Worm (Caenorhabditis elegans) whole organism, late embryonic: Measurements from ENCODE around the gene pdtf-1.

Experiments
- F13H6.1 ChIP-seq: sonication (generic microtip); optimal IDR thresholded peaks from 2 replicates; lab custom pipeline; 2016; ENCODE audit warnings: missing genetic modification characterization, missing compliant biosample characterization
- K02D7.2 ChIP-seq: sonication (generic microtip); optimal IDR thresholded peaks from 2 replicates; lab custom pipeline; 2017; ENCODE audit warnings: mild to moderate bottlenecking, missing genetic modification characterization, missing compliant biosample characterization
- T23F11.4 ChIP-seq: fragments of 200-800 bp; sonication (Bioruptor generic); optimal IDR thresholded peaks from 2 replicates; lab custom pipeline; 2018; ENCODE audit warnings: mild to moderate bottlenecking, missing genetic modification characterization, missing compliant biosample characterization
- ahr-1 ChIP-seq: sonication (generic microtip); optimal IDR thresholded peaks from 2 replicates; lab custom pipeline; 2016; ENCODE audit warnings: missing genetic modification characterization, missing compliant biosample characterization
- ama-1 ChIP-seq: fragments of 150-350 bp; optimal IDR thresholded peaks from 2 replicates; lab custom pipeline; 2014
- ceh-14 ChIP-seq: sonication (generic microtip); optimal IDR thresholded peaks from 2 replicates; lab custom pipeline; 2016; ENCODE audit warnings: missing genotype, missing genetic modification characterization, missing compliant biosample characterization
- ceh-2 ChIP-seq: sonication (generic microtip); optimal IDR thresholded peaks from 2 replicates; lab custom pipeline; 2016; ENCODE audit warnings: missing genotype, missing genetic modification characterization, missing compliant biosample characterization
- ceh-31 ChIP-seq: sonication (generic microtip); optimal IDR thresholded peaks from 2 replicates; lab custom pipeline; 2016; ENCODE audit warnings: missing genetic modification characterization, missing compliant biosample characterization
- ceh-34 ChIP-seq: sonication (generic microtip); optimal IDR thresholded peaks from 2 replicates; lab custom pipeline; 2016; ENCODE audit warnings: mild to moderate bottlenecking, missing genetic modification characterization, missing compliant biosample characterization
- ceh-45 ChIP-seq: fragments of 200-800 bp; sonication (Bioruptor generic); IDR thresholded peaks from 2 replicates; pipeline ENCODE4 v1.3.6; 2022; ENCODE audit warnings: missing genetic modification reagents, missing genetic modification characterization, missing compliant biosample characterization
- che-1 ChIP-seq: sonication (generic microtip); optimal IDR thresholded peaks from 2 replicates; lab custom pipeline; 2016; ENCODE audit warnings: mild to moderate bottlenecking, missing genetic modification characterization, missing compliant biosample characterization
- dve-1 ChIP-seq: sonication (generic microtip); optimal IDR thresholded peaks from 2 replicates; lab custom pipeline; 2017; ENCODE audit warnings: antibody characterized with exemption, mild to moderate bottlenecking, missing genetic modification characterization, missing compliant biosample characterization
- elt-4 ChIP-seq: sonication (generic microtip); optimal IDR thresholded peaks from 2 replicates; lab custom pipeline; 2016; ENCODE audit warnings: missing genetic modification characterization, missing compliant biosample characterization
- eyg-1 ChIP-seq: sonication (generic microtip); optimal IDR thresholded peaks from 2 replicates; lab custom pipeline; 2016; ENCODE audit warnings: missing genotype, missing genetic modification characterization, missing compliant biosample characterization
- fkh-6 ChIP-seq: sonication (generic microtip); optimal IDR thresholded peaks from 2 replicates; lab custom pipeline; 2016; ENCODE audit warnings: missing genetic modification characterization, missing compliant biosample characterization
- hlh-13 ChIP-seq: fragments of 200-800 bp; sonication (Bioruptor generic); optimal IDR thresholded peaks from 2 replicates; lab custom pipeline; 2018; ENCODE audit warnings: mild to moderate bottlenecking, missing genetic modification characterization, missing compliant biosample characterization
- hlh-30 ChIP-seq: sonication (generic microtip); optimal IDR thresholded peaks from 2 replicates; lab custom pipeline; 2017; ENCODE audit warnings: antibody characterized with exemption, missing genetic modification characterization, missing compliant biosample characterization; ENCODE audit not compliant: insufficient read depth
- lim-6 ChIP-seq: sonication (generic microtip); optimal IDR thresholded peaks from 2 replicates; lab custom pipeline; 2016; ENCODE audit warnings: missing genetic modification characterization, missing compliant biosample characterization
- mec-3 ChIP-seq: sonication (generic microtip); optimal IDR thresholded peaks from 2 replicates; lab custom pipeline; 2016; ENCODE audit warnings: borderline replicate concordance, missing genetic modification characterization, missing compliant biosample characterization
- nfya-1 ChIP-seq: sonication (generic microtip); optimal IDR thresholded peaks from 2 replicates; lab custom pipeline; 2017; ENCODE audit warnings: missing genetic modification characterization, mild to moderate bottlenecking, missing compliant biosample characterization, antibody characterized with exemption, moderate library complexity
- nhr-11 ChIP-seq: fragments of 150-350 bp; optimal IDR thresholded peaks from 2 replicates; lab custom pipeline; 2014; ENCODE audit warnings: missing biosample characterization, missing genetic modification characterization
- nhr-232 ChIP-seq: sonication (generic microtip); optimal IDR thresholded peaks from 2 replicates; lab custom pipeline; 2016; ENCODE audit warnings: missing genetic modification characterization, missing compliant biosample characterization
- odd-2 ChIP-seq: sonication (generic microtip); optimal IDR thresholded peaks from 2 replicates; lab custom pipeline; 2017; ENCODE audit warnings: antibody characterized with exemption, mild to moderate bottlenecking, missing genetic modification characterization, missing compliant biosample characterization
- pag-3 ChIP-seq: sonication (generic microtip); optimal IDR thresholded peaks from 2 replicates; lab custom pipeline; 2016; ENCODE audit warnings: missing compliant biosample characterization, missing genetic modification characterization, borderline replicate concordance
- pax-1 ChIP-seq: fragments of 150-350 bp; optimal IDR thresholded peaks from 2 replicates; lab custom pipeline; 2014; ENCODE audit warnings: missing biosample characterization, missing genetic modification characterization
- pqm-1 ChIP-seq: sonication (generic microtip); optimal IDR thresholded peaks from 2 replicates; lab custom pipeline; 2016; ENCODE audit warnings: missing genetic modification characterization, missing compliant biosample characterization
- sdc-2 ChIP-seq: sonication (generic microtip); optimal IDR thresholded peaks from 2 replicates; lab custom pipeline; 2016; ENCODE audit warnings: missing genotype, missing genetic modification characterization, missing compliant biosample characterization
- sox-2 ChIP-seq: fragments of 200-800 bp; sonication (Bioruptor generic); IDR thresholded peaks from 2 replicates; pipeline ENCODE4 v1.3.6; 2022; ENCODE audit warnings: missing genetic modification reagents, missing genetic modification characterization, missing compliant biosample characterization
- sox-4 ChIP-seq: sonication (generic microtip); optimal IDR thresholded peaks from 2 replicates; lab custom pipeline; 2017; ENCODE audit warnings: mild to moderate bottlenecking, missing genetic modification characterization, inconsistent platforms, missing compliant biosample characterization
- tbx-7 ChIP-seq: sonication (generic microtip); optimal IDR thresholded peaks from 2 replicates; lab custom pipeline; 2016; ENCODE audit warnings: missing genotype, missing genetic modification characterization, missing compliant biosample characterization
- ttx-3 ChIP-seq: sonication (generic microtip); optimal IDR thresholded peaks from 2 replicates; lab custom pipeline; 2016; ENCODE audit warnings: missing genetic modification reagents, missing genetic modification characterization, missing compliant biosample characterization
- unc-3 ChIP-seq, 2 experiments: fragments of 200-800 bp in 1 of 2; sonication (Bioruptor generic) in 1 of 2; sonication (generic microtip) in 1 of 2; conservative IDR thresholded peaks in 1 of 2; optimal IDR thresholded peaks in 1 of 2; 2 replicates each; pipeline versions ENCODE4 v1.3.6 to Lab custom; 2016 to 2022; ENCODE audit warnings: missing compliant biosample characterization in 2 of 2, missing genetic modification characterization in 2 of 2, missing genetic modification reagents in 1 of 2
- unc-42 ChIP-seq: sonication (generic microtip); optimal IDR thresholded peaks from 2 replicates; lab custom pipeline; 2016; ENCODE audit warnings: missing genotype, missing genetic modification characterization, missing compliant biosample characterization
- unc-86 ChIP-seq: sonication (generic microtip); optimal IDR thresholded peaks from 2 replicates; lab custom pipeline; 2016; ENCODE audit warnings: missing genetic modification characterization, missing compliant biosample characterization
- zip-5 ChIP-seq: sonication (generic microtip); optimal IDR thresholded peaks from 2 replicates; lab custom pipeline; 2016; ENCODE audit warnings: missing genetic modification characterization, missing compliant biosample characterization
- ztf-16 ChIP-seq: sonication (generic microtip); optimal IDR thresholded peaks from 2 replicates; lab custom pipeline; 2017; ENCODE audit warnings: missing genetic modification characterization, missing compliant biosample characterization

pdtf-1 gene

ce11 chrIV:8462376-8462775 is 29.5 kb downstream of the pdtf-1 start:
- no peak for TF ChIP-seq elt-4 (tag; lab: Kevin White, UChicago)
- no peak for TF ChIP-seq hlh-13 (GFP tag; lab: Kevin White, UChicago)
- TF ChIP-seq pqm-1 (tag; lab: Kevin White, UChicago) = no peak
- no peak for TF ChIP-seq nhr-232 (tag; lab: Kevin White, UChicago)
- TF ChIP-seq ceh-2 (tag; lab: Kevin White, UChicago) = no peak
- no peak for TF ChIP-seq ceh-34 (tag; lab: Kevin White, UChicago)
- no peak for TF ChIP-seq mec-3
- no peak for TF ChIP-seq zip-5 (tag; lab: Kevin White, UChicago)
- TF ChIP-seq sox-2 (GFP tag; lab: Robert Waterston, UW) = no peak
- no peak for TF ChIP-seq ama-1 (lab: Kevin White, UChicago)
- no peak for TF ChIP-seq sdc-2
- TF ChIP-seq T23F11.4 = no peak
- no peak for TF ChIP-seq nfya-1 (tag; lab: Kevin White, UChicago)
- TF ChIP-seq eyg-1 (tag; lab: Kevin White, UChicago) = no peak
- TF ChIP-seq lim-6 (tag; lab: Kevin White, UChicago) = no peak
- no peak for TF ChIP-seq pag-3 (tag; lab: Kevin White, UChicago)

- TF ChIP-seq ttx-3 (tag; lab: Kevin White, UChicago) (no peak), nhr-232 (tag; lab: Kevin White, UChicago) (no peak), unc-3 (GFP tag; conservative IDR thresholded peaks at IDR 0.05; lab: Robert Waterston, UW) (no peak), unc-3 (tag; optimal IDR thresholded peaks at IDR 0.05; lab: Kevin White, UChicago) (no peak), ahr-1 (tag; lab: Kevin White, UChicago) (no peak), che-1 (tag; lab: Kevin White, UChicago) (no peak), lim-6 (tag; lab: Kevin White, UChicago) (no peak), unc-42 (no peak), fkh-6 (tag; lab: Kevin White, UChicago) (no peak), sdc-2 (no peak), dve-1 (tag; lab: Kevin White, UChicago) (no peak), ama-1 (lab: Kevin White, UChicago) (no peak)
- TF ChIP-seq, all 69 proteins: peak for 0
These were observed 30.2 kb downstream of the pdtf-1 start for ce11 chrIV:8463069-8463468.

- TF ChIP-seq odd-2 (tag; lab: Kevin White, UChicago) (no peak), tbx-7 (tag; lab: Kevin White, UChicago) (no peak), sox-4 (no peak), eyg-1 (tag; lab: Kevin White, UChicago) (no peak), unc-3 (GFP tag; conservative IDR thresholded peaks at IDR 0.05; lab: Robert Waterston, UW) (no peak), unc-3 (tag; optimal IDR thresholded peaks at IDR 0.05; lab: Kevin White, UChicago) (no peak), pqm-1 (tag; lab: Kevin White, UChicago) (no peak), pax-1 (tag; lab: Kevin White, UChicago) (no peak), sdc-2 (no peak), ceh-31 (tag; lab: Kevin White, UChicago) (no peak), ztf-16 (no peak), F13H6.1 (tag; lab: Kevin White, UChicago) (no peak), hlh-30 (tag; lab: Kevin White, UChicago) (no peak), K02D7.2 (no peak), nhr-11 (tag; lab: Kevin White, UChicago) (no peak), ttx-3 (tag; lab: Kevin White, UChicago) (no peak), ahr-1 (tag; lab: Kevin White, UChicago) (no peak), T23F11.4 (no peak)
These were observed 30.9 kb downstream of the pdtf-1 start, which contains the start of gene str-176 for ce11 chrIV:8463716-8464115. Gene str-176, minus strand, starts transcription at chrIV:8463816.

ce11 chrIV:8464187-8464586 is 31.3 kb downstream of the pdtf-1 start:
- no peak for TF ChIP-seq ceh-45 (GFP tag; lab: Robert Waterston, UW)
- no peak for TF ChIP-seq unc-86
- no peak for TF ChIP-seq ama-1 (lab: Kevin White, UChicago)
- TF ChIP-seq ceh-14 = no peak
- no peak for TF ChIP-seq sox-2 (GFP tag; lab: Robert Waterston, UW)
